Worm (Caenorhabditis elegans): ENCODE data around the gene E02H4.7.

Gene E02H4.7

ce11 chrX:14255973-14256372, at the start of gene E02H4.7:
Gene E02H4.7 (plus strand): TSS chrX:14256273.
- TF ChIP-seq ceh-83 (GFP tag; optimal IDR thresholded peaks at IDR 0.05) (no peak), unc-62 (GFP tag; optimal IDR thresholded peaks at IDR 0.05) (no peak), blmp-1 (tag; optimal IDR thresholded peaks at IDR 0.05) (no peak), nhr-76 (tag; optimal IDR thresholded peaks at IDR 0.05) (no peak), nhr-28 (tag; optimal IDR thresholded peaks at IDR 0.05) (no peak), M03D4.4 (tag; optimal IDR thresholded peaks at IDR 0.05) (no peak), sem-2 (GFP tag; optimal IDR thresholded peaks at IDR 0.05) (no peak), ham-2 (GFP tag; optimal IDR thresholded peaks at IDR 0.05) (no peak), mls-2 (tag; optimal IDR thresholded peaks at IDR 0.05) (no peak), elt-1 (tag; optimal IDR thresholded peaks at IDR 0.05; ENCODE audit: borderline replicate concordance, insufficient read depth) (no peak), hlh-1 (tag; optimal IDR thresholded peaks at IDR 0.05) (no peak), snpc-4 (tag; optimal IDR thresholded peaks at IDR 0.05) (no peak), mep-1 (tag; optimal IDR thresholded peaks at IDR 0.05) (no peak), elt-3 (tag; optimal IDR thresholded peaks at IDR 0.05) (no peak), ztf-11 (tag; optimal IDR thresholded peaks at IDR 0.05) (no peak), tbx-8 (GFP tag; optimal IDR thresholded peaks at IDR 0.05) (no peak), lsy-2 (tag; optimal IDR thresholded peaks at IDR 0.05) (no peak), flh-1 (GFP tag; optimal IDR thresholded peaks at IDR 0.05) (no peak), lin-13 (tag; optimal IDR thresholded peaks at IDR 0.05) (no peak), nhr-237 (tag; optimal IDR thresholded peaks at IDR 0.05) (no peak)

- TF ChIP-seq unc-120 (tag; optimal IDR thresholded peaks at IDR 0.05; ENCODE audit: poor library complexity, severe bottlenecking) (no peak), nhr-237 (tag; optimal IDR thresholded peaks at IDR 0.05) (no peak), elt-1 (tag; optimal IDR thresholded peaks at IDR 0.05; ENCODE audit: borderline replicate concordance, insufficient read depth) (no peak), M03D4.4 (tag; optimal IDR thresholded peaks at IDR 0.05) (no peak), ztf-11 (tag; optimal IDR thresholded peaks at IDR 0.05) (no peak)
Measured at ce11 chrX:14206321-14206720, 49.8 kb upstream of the E02H4.7 start.

- TF ChIP-seq snpc-4 (tag; optimal IDR thresholded peaks at IDR 0.05), result no peak
- no peak for TF ChIP-seq unc-39 (tag; optimal IDR thresholded peaks at IDR 0.05)
- no peak for TF ChIP-seq drap-1 (GFP tag; optimal IDR thresholded peaks at IDR 0.05)
- no peak for TF ChIP-seq nhr-76 (tag; optimal IDR thresholded peaks at IDR 0.05)
- TF ChIP-seq hlh-1 (tag; optimal IDR thresholded peaks at IDR 0.05), result no peak
- TF ChIP-seq sptf-1 (tag; optimal IDR thresholded peaks at IDR 0.05), result no peak
- TF ChIP-seq blmp-1 (tag; optimal IDR thresholded peaks at IDR 0.05), result no peak
- TF ChIP-seq zip-8 (tag; optimal IDR thresholded peaks at IDR 0.05), result no peak
- no peak for TF ChIP-seq ceh-83 (GFP tag; optimal IDR thresholded peaks at IDR 0.05)
- TF ChIP-seq lin-13 (tag; optimal IDR thresholded peaks at IDR 0.05), result no peak
- TF ChIP-seq ham-2 (GFP tag; optimal IDR thresholded peaks at IDR 0.05), result no peak
- TF ChIP-seq nhr-12 (tag; optimal IDR thresholded peaks at IDR 0.05), result no peak
- TF ChIP-seq elt-3 (tag; optimal IDR thresholded peaks at IDR 0.05), result no peak
- no peak for TF ChIP-seq unc-120 (tag; optimal IDR thresholded peaks at IDR 0.05; ENCODE audit: poor library complexity, severe bottlenecking)
- no peak for TF ChIP-seq nhr-237 (tag; optimal IDR thresholded peaks at IDR 0.05)
- TF ChIP-seq mep-1 (tag; optimal IDR thresholded peaks at IDR 0.05), result no peak
- no peak for TF ChIP-seq bed-3 (GFP tag; optimal IDR thresholded peaks at IDR 0.05)
Measured at ce11 chrX:14207942-14208341, 48.1 kb upstream of the E02H4.7 start, which contains the start of gene ceh-37. Gene ceh-37 (minus strand): TSS chrX:14208000.

ce11 chrX:14213314-14213713, 42.8 kb upstream of the E02H4.7 start:
- TF ChIP-seq sem-2 (GFP tag; optimal IDR thresholded peaks at IDR 0.05) (no peak), ceh-83 (GFP tag; optimal IDR thresholded peaks at IDR 0.05) (no peak), mab-5 (tag; optimal IDR thresholded peaks at IDR 0.05) (no peak), ceh-39 (tag; optimal IDR thresholded peaks at IDR 0.05) (no peak), hlh-1 (tag; optimal IDR thresholded peaks at IDR 0.05) (no peak), flh-1 (GFP tag; optimal IDR thresholded peaks at IDR 0.05) (no peak), zip-8 (tag; optimal IDR thresholded peaks at IDR 0.05) (no peak)

ce11 chrX:14214520-14215023, 41.5 kb upstream of the E02H4.7 start, which contains the start of gene K06G5.1:
Gene K06G5.1 (plus strand): TSS chrX:14214973.
- TF ChIP-seq nhr-76 (tag; optimal IDR thresholded peaks at IDR 0.05), result no peak
- no peak for TF ChIP-seq unc-120 (tag; optimal IDR thresholded peaks at IDR 0.05; ENCODE audit: poor library complexity, severe bottlenecking)
- no peak for TF ChIP-seq unc-62 (GFP tag; optimal IDR thresholded peaks at IDR 0.05)
- TF ChIP-seq sptf-1 (tag; optimal IDR thresholded peaks at IDR 0.05), result no peak
- TF ChIP-seq lin-32 (GFP tag; optimal IDR thresholded peaks at IDR 0.05), result no peak
- TF ChIP-seq mep-1 (tag; optimal IDR thresholded peaks at IDR 0.05), result no peak
- no peak for TF ChIP-seq cnd-1 (tag; optimal IDR thresholded peaks at IDR 0.05)
- TF ChIP-seq hlh-1 (tag; optimal IDR thresholded peaks at IDR 0.05), result no peak
- TF ChIP-seq lsy-2 (tag; optimal IDR thresholded peaks at IDR 0.05), result no peak
- no peak for TF ChIP-seq zip-8 (tag; optimal IDR thresholded peaks at IDR 0.05)
- no peak for TF ChIP-seq ceh-83 (GFP tag; optimal IDR thresholded peaks at IDR 0.05)
- no peak for TF ChIP-seq ces-1 (GFP tag; optimal IDR thresholded peaks at IDR 0.05)
- no peak for TF ChIP-seq ham-2 (GFP tag; optimal IDR thresholded peaks at IDR 0.05)
- no peak for TF ChIP-seq mls-2 (tag; optimal IDR thresholded peaks at IDR 0.05)
- no peak for TF ChIP-seq elt-3 (tag; optimal IDR thresholded peaks at IDR 0.05)
- TF ChIP-seq tbx-8 (GFP tag; optimal IDR thresholded peaks at IDR 0.05), result no peak
- TF ChIP-seq elt-1 (tag; optimal IDR thresholded peaks at IDR 0.05; ENCODE audit: borderline replicate concordance, insufficient read depth), result no peak
- no peak for TF ChIP-seq nhr-28 (tag; optimal IDR thresholded peaks at IDR 0.05)
- TF ChIP-seq lin-13 (tag; optimal IDR thresholded peaks at IDR 0.05), result no peak
- no peak for TF ChIP-seq blmp-1 (tag; optimal IDR thresholded peaks at IDR 0.05)

All from whole organism, mixed stage, embryonic.